Worm (Caenorhabditis elegans) whole organism, L4/young adult: ENCODE data around the gene F26G1.5.

Experiments used
- W03F9.2 ChIP-seq: fragments of 150-350 bp; optimal IDR thresholded peaks from 2 replicates; lab custom pipeline; 2014; ENCODE audit warnings: missing biosample characterization, missing genetic modification characterization
- dao-5 ChIP-seq: sonication (generic microtip); optimal IDR thresholded peaks from 2 replicates; lab custom pipeline; 2016; ENCODE audit warnings: missing genotype, missing genetic modification characterization, moderate library complexity, missing compliant biosample characterization
- him-1 ChIP-seq: sonication (generic microtip); optimal IDR thresholded peaks from 2 replicates; lab custom pipeline; 2016; ENCODE audit warnings: missing genotype, missing genetic modification reagents, missing genetic modification characterization, missing compliant biosample characterization

ce11 chrII:4802917-4803316, 31.7 kb upstream of the F26G1.5 start:
- TF ChIP-seq dao-5 (tag; lab: Kevin White, UChicago) (no peak), W03F9.2 (tag; lab: Kevin White, UChicago) (no peak), him-1 (no peak)
